Worm (Caenorhabditis elegans) whole organism, L1 larva: ENCODE data around the gene C16C8.14.

ENCODE experiments used
- alr-1 ChIP-seq: fragments of 200-800 bp; sonication (Bioruptor generic); optimal IDR thresholded peaks from 2 replicates; lab custom pipeline; 2018; ENCODE audit warnings: borderline replicate concordance, mild to moderate bottlenecking, missing genetic modification characterization, missing compliant biosample characterization
- blmp-1 ChIP-seq: fragments of 150-350 bp; optimal IDR thresholded peaks from 2 replicates; lab custom pipeline; 2014; ENCODE audit warnings: missing biosample characterization, missing genetic modification characterization
- egl-27 ChIP-seq, 2 experiments: fragments of 150-350 bp in 1 of 2; sonication (generic microtip); optimal IDR thresholded peaks; 3 replicates each; lab custom pipeline; 2017 to 2018; ENCODE audit warnings: missing biosample characterization in 2 of 2, missing genetic modification characterization in 2 of 2, missing genetic modification reagents in 2 of 2
- elt-2 ChIP-seq: sonication (generic microtip); optimal IDR thresholded peaks from 2 replicates; lab custom pipeline; 2016; ENCODE audit warnings: missing genetic modification characterization, mild to moderate bottlenecking, inconsistent platforms, missing compliant biosample characterization, missing genetic modification reagents
- elt-3 ChIP-seq, 6 experiments: fragments of 150-350 bp in 1 of 6; sonication (generic microtip); optimal IDR thresholded peaks; 2 replicates each; lab custom pipeline; 2017 to 2018; ENCODE audit warnings: missing biosample characterization in 6 of 6, missing genetic modification characterization in 6 of 6, inconsistent platforms in 1 of 6
- grh-1 ChIP-seq: fragments of 200-800 bp; sonication (Bioruptor generic); IDR thresholded peaks from 2 replicates; pipeline ENCODE4 v1.3.6; 2022; ENCODE audit warnings: missing genetic modification reagents, missing genetic modification characterization, missing compliant biosample characterization

DNA sequence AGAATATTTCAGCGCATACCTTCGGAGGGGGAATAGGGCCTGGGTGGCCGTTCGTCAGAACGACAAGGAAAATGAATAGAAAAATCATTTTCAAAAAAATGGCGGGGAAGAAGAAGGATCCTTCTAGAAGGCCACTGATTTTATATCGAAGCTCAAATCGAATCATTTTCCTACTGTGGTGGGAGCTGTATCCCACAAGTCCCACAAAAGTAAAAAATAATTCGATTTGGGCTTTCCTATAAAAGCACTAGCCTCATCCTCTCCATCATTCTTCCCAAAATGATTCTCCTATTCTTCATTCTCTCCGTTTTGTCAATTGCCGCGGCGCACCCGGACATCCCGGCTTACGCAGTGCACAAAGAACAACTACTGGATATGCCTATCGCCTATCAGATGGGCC, 8.6 kb downstream of the C16C8.14 start, which contains the start of the genes C16C8.26 and C16C8.19:
- TF ChIP-seq elt-2 (tag; lab: Kevin White, UChicago): no peak
- no peak for TF ChIP-seq grh-1 (GFP tag; lab: Robert Waterston, UW)
- no peak for TF ChIP-seq egl-27 (tag; optimal IDR thresholded peaks at IDR 0.05; lab: Kevin White, UChicago)
- no peak for TF ChIP-seq elt-3 (tag; optimal IDR thresholded peaks at IDR 0.05; lab: Kevin White, UChicago)
- no peak for TF ChIP-seq blmp-1 (tag; lab: Kevin White, UChicago)
- TF ChIP-seq alr-1 (tag; lab: Kevin White, UChicago): no peak
